Worm (Caenorhabditis elegans): ENCODE measurements around the gene oac-15.

The oac-15 gene

ce11 chrV:16162124-16162735 lies 47.5 kb downstream of the oac-15 start, which contains the start of the genes str-109 and F10A3.11:
str-109 (minus strand) TSS chrV:16162224.
F10A3.11 (plus strand) TSS chrV:16162685.
- TF ChIP-seq K12H6.12 (tag; optimal IDR thresholded peaks at IDR 0.05), result no peak
- no peak for TF ChIP-seq ceh-58 (GFP tag; IDR thresholded peaks at IDR 0.05)
- TF ChIP-seq Y95B8A.8 (GFP tag; IDR thresholded peaks at IDR 0.05), result no peak
- no peak for TF ChIP-seq him-1 (tag; optimal IDR thresholded peaks at IDR 0.05)
- no peak for TF ChIP-seq F57C9.4 (tag; optimal IDR thresholded peaks at IDR 0.05)
- no peak for TF ChIP-seq lag-1 (GFP tag; IDR thresholded peaks at IDR 0.05)
- no peak for TF ChIP-seq ceh-27 (GFP tag; optimal IDR thresholded peaks at IDR 0.05)
- TF ChIP-seq F33H1.4 (GFP tag; IDR thresholded peaks at IDR 0.05), result no peak
- no peak for TF ChIP-seq ztf-22 (GFP tag; optimal IDR thresholded peaks at IDR 0.05)
- no peak for TF ChIP-seq snpc-4 (GFP tag; optimal IDR thresholded peaks at IDR 0.05)
- TF ChIP-seq snpc-4 (tag; optimal IDR thresholded peaks at IDR 0.05), result no peak
- no peak for TF ChIP-seq F10E7.11 (tag; optimal IDR thresholded peaks at IDR 0.05)
- no peak for TF ChIP-seq C17E4.6 (GFP tag; IDR thresholded peaks at IDR 0.05)
- no peak for TF ChIP-seq lir-1 (GFP tag; conservative IDR thresholded peaks at IDR 0.05)

DNA sequence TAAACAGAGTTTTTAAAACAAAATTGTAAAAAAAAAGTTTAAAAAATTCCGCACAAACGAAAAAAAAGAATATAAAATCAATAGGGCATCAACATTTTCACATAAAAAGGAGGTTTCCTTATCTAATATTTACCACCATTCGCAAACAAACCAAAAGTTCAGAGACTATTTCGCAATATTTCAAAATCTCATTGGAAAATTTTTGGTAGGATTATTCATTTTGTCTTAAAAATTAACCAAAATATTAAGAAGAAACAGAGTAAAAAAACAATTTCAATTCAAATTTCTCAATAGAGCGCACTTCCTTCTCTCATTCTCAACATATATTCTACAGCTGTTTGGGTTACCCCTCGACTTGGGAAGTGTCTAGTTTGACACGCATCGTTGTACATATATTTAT lies 49.6 kb downstream of the oac-15 start:
- TF ChIP-seq cebp-1 (GFP tag; IDR thresholded peaks at IDR 0.05) (peak; percentile 85), cebp-1 (tag; optimal IDR thresholded peaks at IDR 0.05) (peak; percentile 96), tbx-9 (tag; optimal IDR thresholded peaks at IDR 0.05; ENCODE audit: borderline replicate concordance) (no peak), unc-130 (GFP tag; optimal IDR thresholded peaks at IDR 0.05) (no peak)

DNA sequence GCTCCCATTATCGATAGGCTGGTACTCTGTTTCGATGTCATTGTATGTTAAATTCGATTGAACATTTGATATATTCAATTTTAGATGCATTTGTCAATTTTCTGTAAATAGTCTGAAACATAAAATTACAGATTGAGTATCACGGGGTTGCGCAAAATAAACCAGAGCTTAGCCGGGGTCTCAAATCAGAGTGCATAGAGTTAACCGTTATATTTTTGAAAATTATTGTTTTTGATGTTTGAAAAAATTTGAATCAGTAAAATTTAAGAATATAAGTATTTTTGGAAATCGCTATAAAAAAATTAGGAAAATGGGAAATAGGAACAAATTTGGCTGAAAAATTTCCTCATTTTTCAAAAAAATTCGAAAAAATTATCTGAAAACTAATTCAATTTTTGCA lies 50.1 kb downstream of the oac-15 start, which contains the start of gene F10A3.17:
TSS of gene F10A3.17 (minus strand) at position 101 of the 400 bp plus-strand sequence.
- TF ChIP-seq F37B4.10 (GFP tag; IDR thresholded peaks at IDR 0.05) (no peak), unc-130 (GFP tag; optimal IDR thresholded peaks at IDR 0.05) (no peak), T07F8.4 (tag; optimal IDR thresholded peaks at IDR 0.05) (no peak), F33H1.4 (GFP tag; IDR thresholded peaks at IDR 0.05) (no peak), ztf-22 (GFP tag; optimal IDR thresholded peaks at IDR 0.05) (no peak), aptf-3 (GFP tag; IDR thresholded peaks at IDR 0.05) (no peak), sdz-38 (tag; optimal IDR thresholded peaks at IDR 0.05) (no peak), nhr-179 (tag; optimal IDR thresholded peaks at IDR 0.05) (no peak), lin-54 (GFP tag; optimal IDR thresholded peaks at IDR 0.05) (no peak), mcd-1 (GFP tag; IDR thresholded peaks at IDR 0.05) (no peak), madf-10 (tag; optimal IDR thresholded peaks at IDR 0.05) (no peak), lir-1 (GFP tag; conservative IDR thresholded peaks at IDR 0.05) (no peak), attf-6 (GFP tag; IDR thresholded peaks at IDR 0.05) (no peak)

ce11 chrV:16158391-16158790 lies 51.3 kb downstream of the oac-15 start, which contains the start of gene str-99:
str-99 (minus strand) TSS chrV:16158491.
- TF ChIP-seq F55B11.4 (tag; optimal IDR thresholded peaks at IDR 0.05; ENCODE audit: borderline replicate concordance, insufficient read depth) (no peak), ztf-28 (GFP tag; IDR thresholded peaks at IDR 0.05) (no peak), ceh-79 (tag; optimal IDR thresholded peaks at IDR 0.05) (no peak), ceh-100 (GFP tag; IDR thresholded peaks at IDR 0.05) (no peak), K11D2.4 (GFP tag; IDR thresholded peaks at IDR 0.05) (no peak), athp-1 (tag; optimal IDR thresholded peaks at IDR 0.05) (no peak), ccch-3 (GFP tag; optimal IDR thresholded peaks at IDR 0.05) (no peak), mxl-1 (tag; optimal IDR thresholded peaks at IDR 0.05) (no peak), nfya-2 (GFP tag; IDR thresholded peaks at IDR 0.05) (no peak), Y95B8A.8 (GFP tag; IDR thresholded peaks at IDR 0.05) (no peak), sdz-38 (tag; optimal IDR thresholded peaks at IDR 0.05) (no peak), efl-1 (GFP tag; optimal IDR thresholded peaks at IDR 0.05) (no peak)
